Fruit fly (Drosophila melanogaster) Kc167 (cell line): Measurements from ENCODE around the gene gzl.

Source experiments
- Myc ChIP-seq: fragments of >200 bp; optimal IDR thresholded peaks from 2 replicates; lab custom pipeline; 2017; ENCODE audit warnings: missing external identifiers
- Sin3A ChIP-seq: fragments of >200 bp; optimal IDR thresholded peaks from 2 replicates; lab custom pipeline; 2018; ENCODE audit warnings: missing external identifiers
- h ChIP-seq: fragments of >200 bp; optimal IDR thresholded peaks from 3 replicates; lab custom pipeline; 2018; ENCODE audit warnings: missing external identifiers
- insv ChIP-seq: fragments of >200 bp; optimal IDR thresholded peaks from 3 replicates; lab custom pipeline; 2018; ENCODE audit warnings: missing external identifiers
- psq ChIP-seq: fragments of >200 bp; optimal IDR thresholded peaks from 2 replicates; lab custom pipeline; 2017; ENCODE audit warnings: missing external identifiers
- ttk ChIP-seq: sonication (Bioruptor generic); optimal IDR thresholded peaks from 2 replicates; lab custom pipeline; 2017; ENCODE audit warnings: missing external identifiers

DNA sequence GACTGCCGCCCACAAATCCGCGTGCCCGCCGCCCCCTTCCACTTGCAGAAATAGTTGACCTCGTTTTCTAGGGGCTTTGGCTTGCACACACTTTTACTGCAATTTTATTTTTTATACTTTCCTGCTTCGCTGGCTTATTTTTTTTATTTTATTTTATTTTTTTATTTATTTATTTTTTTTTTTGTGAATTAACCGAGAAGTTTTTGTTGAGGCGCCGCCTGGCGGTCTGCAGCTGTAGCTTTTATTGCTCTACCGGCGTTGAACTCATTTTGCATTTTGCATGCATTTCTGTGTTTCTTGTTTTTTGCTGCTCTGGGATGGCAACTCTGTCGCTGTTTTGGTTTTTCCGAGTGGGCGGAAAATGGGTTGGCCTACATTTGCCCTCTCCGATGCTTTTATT is 47.0 kb downstream of the gzl start:
- TF ChIP-seq Sin3A (lab: Kevin White, UChicago), result no peak
- TF ChIP-seq h (lab: Kevin White, UChicago), result no peak
- no peak for TF ChIP-seq psq (lab: Kevin White, UChicago)
- no peak for TF ChIP-seq insv
- TF ChIP-seq ttk (lab: Kevin White, UChicago), result no peak
- TF ChIP-seq Myc (lab: Kevin White, UChicago), result no peak
